Worm (Caenorhabditis elegans): Measurements from ENCODE around the gene Y75B12B.1.

Gene Y75B12B.1

DNA sequence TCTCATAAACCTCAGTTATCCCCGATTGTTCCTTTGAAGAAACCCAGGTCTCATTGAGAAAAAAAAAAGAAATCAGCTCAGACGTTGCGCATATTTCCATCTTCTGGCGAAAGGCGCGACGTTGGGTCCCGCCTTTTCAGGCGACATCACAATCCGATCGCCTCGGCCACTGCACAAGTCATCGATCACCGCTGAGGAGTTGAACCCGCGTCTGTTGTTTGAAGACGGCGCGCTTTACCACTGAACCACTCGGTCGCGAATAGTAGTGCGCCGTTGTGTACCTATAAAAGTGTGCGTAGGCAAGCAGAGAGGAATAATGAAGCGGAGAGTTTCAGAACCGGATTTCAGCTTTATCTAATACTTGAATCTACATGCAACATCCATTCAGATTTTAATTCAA, 6.4 kb downstream of the Y75B12B.1 start, which contains the start of gene Y75B12B.11 (continued):
- TF ChIP-seq Y56A3A.18 (GFP tag; IDR thresholded peaks at IDR 0.05) (peak; percentile 98), B0035.1 (tag; optimal IDR thresholded peaks at IDR 0.05) (peak; percentile 88), akir-1 (GFP tag; optimal IDR thresholded peaks at IDR 0.05) (peak; percentile 40), B0019.2 (GFP tag; conservative IDR thresholded peaks at IDR 0.05) (peak; percentile 62), F33H1.4 (GFP tag; IDR thresholded peaks at IDR 0.05) (peak; percentile 62), F57C9.4 (tag; optimal IDR thresholded peaks at IDR 0.05) (peak; percentile 91), atf-7 (tag; optimal IDR thresholded peaks at IDR 0.05) (peak; percentile 95), F10E7.11 (tag; optimal IDR thresholded peaks at IDR 0.05) (peak; percentile 76), mxl-1 (tag; optimal IDR thresholded peaks at IDR 0.05) (peak; percentile 96), F55B11.4 (tag; optimal IDR thresholded peaks at IDR 0.05; ENCODE audit: borderline replicate concordance, insufficient read depth) (no peak), D2030.7 (GFP tag; IDR thresholded peaks at IDR 0.05) (peak; percentile 96), snpc-3.4 (tag; optimal IDR thresholded peaks at IDR 0.05) (peak; percentile 85), hlh-26 (GFP tag; conservative IDR thresholded peaks at IDR 0.05) (0 out of 2 replicates have a peak, but pooled peaks have one; percentile 80), nfya-1 (tag; optimal IDR thresholded peaks at IDR 0.05; ENCODE audit: borderline replicate concordance, insufficient read depth) (no peak), B0261.1 (tag; optimal IDR thresholded peaks at IDR 0.05) (peak; percentile 97), mes-4 (tag; optimal IDR thresholded peaks at IDR 0.05) (peak; percentile 95), T26A5.8 (tag; optimal IDR thresholded peaks at IDR 0.05) (peak; percentile 98), ceh-100 (GFP tag; IDR thresholded peaks at IDR 0.05) (peak; percentile 85), sptf-2 (GFP tag; optimal IDR thresholded peaks at IDR 0.05) (peak; percentile 86), somi-1 (GFP tag; optimal IDR thresholded peaks at IDR 0.05) (peak; percentile 61), lag-1 (GFP tag; IDR thresholded peaks at IDR 0.05) (0 out of 2 replicates have a peak, but pooled peaks have one; percentile 52), C06A6.2 (GFP tag; conservative IDR thresholded peaks at IDR 0.05) (peak; percentile 80), lsl-1 (GFP tag; optimal IDR thresholded peaks at IDR 0.05) (peak; percentile 83), egrh-3 (GFP tag; IDR thresholded peaks at IDR 0.05) (peak; percentile 78), tbx-9 (tag; optimal IDR thresholded peaks at IDR 0.05; ENCODE audit: borderline replicate concordance) (peak; percentile 90), mel-28 (tag; optimal IDR thresholded peaks at IDR 0.05; ENCODE audit: borderline replicate concordance) (peak; percentile 83), bed-1 (GFP tag; IDR thresholded peaks at IDR 0.05) (peak; percentile 94; the same call in 1 of the 2 replicates), nhr-90 (tag; optimal IDR thresholded peaks at IDR 0.05) (peak; percentile 98), ceh-40 (GFP tag; IDR thresholded peaks at IDR 0.05) (peak; percentile 94), F22D6.2 (tag; optimal IDR thresholded peaks at IDR 0.05) (peak; percentile 82), attf-6 (GFP tag; IDR thresholded peaks at IDR 0.05) (peak; percentile 93), dpl-1 (GFP tag; optimal IDR thresholded peaks at IDR 0.05) (peak; percentile 49), die-1 (tag; optimal IDR thresholded peaks at IDR 0.05) (peak; percentile 98), madf-6 (GFP tag; IDR thresholded peaks at IDR 0.05) (peak; percentile 92), zfh-2 (GFP tag; conservative IDR thresholded peaks at IDR 0.05) (peak; percentile 95), aptf-3 (GFP tag; IDR thresholded peaks at IDR 0.05) (peak; percentile 96), ekl-4 (GFP tag; IDR thresholded peaks at IDR 0.05) (peak; percentile 96), rec-8 (tag; optimal IDR thresholded peaks at IDR 0.05) (peak; percentile 94 to 96), snpc-1.1 (tag; optimal IDR thresholded peaks at IDR 0.05; ENCODE audit: insufficient read depth) (peak; percentile 81), madf-10 (tag; optimal IDR thresholded peaks at IDR 0.05) (peak; percentile 87)

Data from whole organism, young adult.